Worm (Caenorhabditis elegans): ENCODE data around the gene spe-39.
A peak's percentile ranks its signal among the peaks of the same experiment; 100 is the strongest.

Gene spe-39

ce11 chrV:6830755-6831227, 45.5 kb downstream of the spe-39 start, which contains the start of gene col-142:
TSS of gene col-142 (plus strand) at chrV:6831177.
- TF ChIP-seq php-3 (GFP tag; IDR thresholded peaks at IDR 0.05), result no peak
- TF ChIP-seq nhr-28 (tag; optimal IDR thresholded peaks at IDR 0.05), result peak; percentile 9

ce11 chrV:6831539-6831938, 46.3 kb downstream of the spe-39 start:
- peak; percentile 97 for TF ChIP-seq set-16 (GFP tag; IDR thresholded peaks at IDR 0.05)
- TF ChIP-seq nhr-41 (GFP tag; IDR thresholded peaks at IDR 0.05), result no peak
- 0 out of 2 replicates have a peak, but pooled peaks have one; percentile 5 for TF ChIP-seq vab-7 (GFP tag; IDR thresholded peaks at IDR 0.05)
- TF ChIP-seq D1046.2 (GFP tag; IDR thresholded peaks at IDR 0.05), result 0 out of 2 replicates have a peak, but pooled peaks have one; percentile 27
- no peak for TF ChIP-seq fos-1 (tag; optimal IDR thresholded peaks at IDR 0.05)

ce11 chrV:6835242-6835641, 50.0 kb downstream of the spe-39 start, which contains the start of the genes T15B7.14 and col-143:
TSS of gene T15B7.14 (minus strand) at chrV:6835342.
TSS of gene col-143 (plus strand) at chrV:6835635.
- TF ChIP-seq lin-13 (GFP tag; optimal IDR thresholded peaks at IDR 0.05) (no peak), vab-7 (GFP tag; IDR thresholded peaks at IDR 0.05) (no peak), F10B5.3 (tag; optimal IDR thresholded peaks at IDR 0.05) (no peak)

- TF ChIP-seq pha-4 (GFP tag; IDR thresholded peaks at IDR 0.05) (no peak), pha-4 (tag; optimal IDR thresholded peaks at IDR 0.05) (no peak), madf-5 (GFP tag; IDR thresholded peaks at IDR 0.05) (no peak), set-16 (GFP tag; IDR thresholded peaks at IDR 0.05) (peak; percentile 95), saeg-2 (GFP tag; IDR thresholded peaks at IDR 0.05) (no peak), tag-97 (GFP tag; IDR thresholded peaks at IDR 0.05) (no peak), T26A8.4 (GFP tag; IDR thresholded peaks at IDR 0.05) (no peak), Y5F2A.4 (GFP tag; optimal IDR thresholded peaks at IDR 0.05) (no peak), nhr-42 (GFP tag; IDR thresholded peaks at IDR 0.05) (no peak), lin-29 (GFP tag; IDR thresholded peaks at IDR 0.05) (no peak)
These were observed 50.8 kb downstream of the spe-39 start for ce11 chrV:6836036-6836435.

Data from whole organism, L4 larva.